Worm (Caenorhabditis elegans): ENCODE data around the gene fbxb-26.

Gene fbxb-26

DNA sequence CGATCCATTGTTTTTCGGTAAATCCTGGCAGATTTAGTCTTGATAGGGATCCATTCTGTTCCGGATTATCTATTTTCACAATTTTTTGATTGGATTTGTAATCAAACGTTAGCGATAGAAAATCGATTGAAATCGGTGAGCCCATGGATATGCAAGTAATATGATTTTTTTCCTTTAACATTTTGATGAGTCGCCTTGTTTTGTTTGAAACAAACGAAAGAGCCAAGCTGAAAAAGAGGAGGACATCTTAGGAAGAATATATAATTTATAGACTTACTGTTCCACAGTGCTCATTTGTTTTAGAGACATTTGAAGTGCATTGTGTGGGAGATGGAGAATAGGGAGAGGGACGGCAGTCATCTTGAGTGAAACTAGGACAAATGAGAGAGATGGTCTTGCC is 6.5 kb downstream of the fbxb-26 start, which contains the start of the genes fbxb-18 and fbxb-19:
Gene fbxb-18 (minus strand): TSS at position 101 of the 400 bp plus-strand sequence.
Gene fbxb-19 (minus strand): TSS at position 369 of the 400 bp plus-strand sequence.
- no peak for TF ChIP-seq ceh-13 (GFP tag; optimal IDR thresholded peaks at IDR 0.05)

DNA sequence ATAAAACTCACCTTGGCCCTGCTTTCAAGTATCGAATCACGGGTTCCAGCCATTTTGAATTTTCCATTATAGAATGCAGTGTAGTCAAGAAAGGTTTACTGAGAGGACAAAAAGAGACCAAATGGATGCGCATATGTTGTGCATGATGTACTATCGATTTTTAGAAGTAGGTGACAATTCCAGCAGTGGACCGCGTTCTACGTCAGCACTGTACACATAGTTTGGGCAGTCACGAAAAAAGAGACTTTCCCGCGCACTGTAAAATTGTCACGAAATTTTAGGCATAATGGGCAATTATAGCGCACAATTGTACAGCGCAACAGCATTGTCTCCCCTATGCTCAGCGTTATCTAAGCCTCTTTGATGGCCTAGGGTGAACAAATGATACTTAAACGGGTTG is 8.7 kb downstream of the fbxb-26 start, which contains the start of gene fbxc-22:
Gene fbxc-22 (minus strand): TSS at position 101 of the 400 bp plus-strand sequence.
- TF ChIP-seq tra-4 (tag; optimal IDR thresholded peaks at IDR 0.05) (no peak), pes-1 (GFP tag; IDR thresholded peaks at IDR 0.05) (no peak)

DNA sequence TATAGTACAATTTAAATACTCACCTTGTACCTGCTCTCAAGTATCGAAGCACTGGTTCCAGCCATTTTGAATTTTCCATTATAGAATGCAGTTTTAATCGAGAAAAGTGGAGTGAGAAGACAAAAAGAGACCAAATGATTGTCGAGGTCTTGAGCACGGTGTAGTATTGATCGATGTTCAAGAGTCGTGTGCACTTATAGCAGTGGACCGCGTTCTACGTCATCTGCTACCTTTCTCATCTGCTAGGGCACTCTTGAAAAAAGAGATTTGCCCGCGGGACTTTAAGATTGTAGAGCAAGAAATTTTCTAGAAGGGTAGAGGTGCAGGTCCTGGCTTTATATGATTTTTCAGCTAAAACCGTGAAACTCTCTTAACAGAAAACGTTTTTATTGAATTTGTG is 10.5 kb downstream of the fbxb-26 start, which contains the start of gene fbxc-21:
Gene fbxc-21 (minus strand): TSS at position 101 of the 400 bp plus-strand sequence.
- TF ChIP-seq ceh-36 (tag; optimal IDR thresholded peaks at IDR 0.05) (no peak), ama-1 (optimal IDR thresholded peaks at IDR 0.05) (no peak), F13C5.2 (tag; optimal IDR thresholded peaks at IDR 0.05) (no peak)

- TF ChIP-seq B0310.2 (tag; optimal IDR thresholded peaks at IDR 0.05) (no peak), hmg-4 (GFP tag; optimal IDR thresholded peaks at IDR 0.05) (no peak), ceh-36 (tag; optimal IDR thresholded peaks at IDR 0.05) (no peak), hnd-1 (tag; optimal IDR thresholded peaks at IDR 0.05) (no peak), scrt-1 (GFP tag; IDR thresholded peaks at IDR 0.05) (no peak), tra-4 (tag; optimal IDR thresholded peaks at IDR 0.05) (no peak), ets-7 (tag; optimal IDR thresholded peaks at IDR 0.05) (no peak), hmbx-1 (tag; optimal IDR thresholded peaks at IDR 0.05) (no peak), tbx-37 (GFP tag; conservative IDR thresholded peaks at IDR 0.05) (no peak), F13C5.2 (tag; optimal IDR thresholded peaks at IDR 0.05) (no peak), sea-1 (GFP tag; conservative IDR thresholded peaks at IDR 0.05) (no peak), tbx-11 (GFP tag; IDR thresholded peaks at IDR 0.05) (no peak), pes-1 (GFP tag; IDR thresholded peaks at IDR 0.05) (no peak), aly-1 (tag; optimal IDR thresholded peaks at IDR 0.05) (no peak), ceh-13 (GFP tag; optimal IDR thresholded peaks at IDR 0.05) (no peak), ama-1 (optimal IDR thresholded peaks at IDR 0.05) (no peak)
These were observed 12.2 kb downstream of the fbxb-26 start, which contains the start of gene fbxc-26 for ce11 chrII:1694530-1694929. Gene fbxc-26 (minus strand): TSS chrII:1694630.

- TF ChIP-seq pes-1 (GFP tag; IDR thresholded peaks at IDR 0.05) (no peak), tbx-37 (GFP tag; conservative IDR thresholded peaks at IDR 0.05) (no peak), B0310.2 (tag; optimal IDR thresholded peaks at IDR 0.05) (no peak), tbx-11 (GFP tag; IDR thresholded peaks at IDR 0.05) (no peak), ama-1 (optimal IDR thresholded peaks at IDR 0.05) (no peak), F13C5.2 (tag; optimal IDR thresholded peaks at IDR 0.05) (no peak), ceh-13 (GFP tag; optimal IDR thresholded peaks at IDR 0.05) (no peak), flt-1 (GFP tag; IDR thresholded peaks at IDR 0.05) (no peak), sea-1 (GFP tag; conservative IDR thresholded peaks at IDR 0.05) (no peak), hmg-4 (GFP tag; optimal IDR thresholded peaks at IDR 0.05) (no peak), tra-4 (tag; optimal IDR thresholded peaks at IDR 0.05) (no peak), hmbx-1 (tag; optimal IDR thresholded peaks at IDR 0.05) (no peak), ceh-36 (tag; optimal IDR thresholded peaks at IDR 0.05) (no peak)
These were observed 13.5 kb downstream of the fbxb-26 start, which contains the start of gene F58E1.13 for ce11 chrII:1695861-1696260. Gene F58E1.13 (minus strand): TSS chrII:1695872.

DNA sequence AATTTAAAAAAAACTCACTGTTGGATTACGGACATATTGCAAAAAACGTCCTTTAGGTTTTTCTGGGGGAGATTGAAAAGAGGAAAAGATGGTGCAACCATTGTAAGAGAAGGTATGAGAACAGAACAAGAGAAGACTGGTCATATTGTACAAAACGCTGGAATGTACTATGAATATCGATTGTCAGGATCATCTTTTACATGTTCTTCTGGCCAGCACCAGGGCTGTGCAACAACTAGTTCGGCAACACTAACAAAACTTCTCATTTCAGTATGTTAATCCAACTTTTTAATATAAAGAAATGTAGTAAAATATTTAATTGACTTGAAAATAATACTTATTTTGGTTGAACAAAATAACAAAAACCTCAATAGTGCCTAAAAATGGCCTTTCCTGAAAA is 21.0 kb downstream of the fbxb-26 start, which contains the start of gene fbxb-47:
Gene fbxb-47 (minus strand): TSS at position 101 of the 400 bp plus-strand sequence.
- TF ChIP-seq tra-4 (tag; optimal IDR thresholded peaks at IDR 0.05) (no peak), sea-1 (GFP tag; conservative IDR thresholded peaks at IDR 0.05) (no peak), F13C5.2 (tag; optimal IDR thresholded peaks at IDR 0.05) (no peak), flt-1 (GFP tag; IDR thresholded peaks at IDR 0.05) (no peak), scrt-1 (GFP tag; IDR thresholded peaks at IDR 0.05) (no peak), hmg-4 (GFP tag; optimal IDR thresholded peaks at IDR 0.05) (no peak), ceh-36 (tag; optimal IDR thresholded peaks at IDR 0.05) (no peak), B0310.2 (tag; optimal IDR thresholded peaks at IDR 0.05) (no peak), hmbx-1 (tag; optimal IDR thresholded peaks at IDR 0.05) (no peak), ama-1 (optimal IDR thresholded peaks at IDR 0.05) (no peak), pes-1 (GFP tag; IDR thresholded peaks at IDR 0.05) (no peak), aly-1 (tag; optimal IDR thresholded peaks at IDR 0.05) (no peak), tbx-11 (GFP tag; IDR thresholded peaks at IDR 0.05) (no peak), hnd-1 (tag; optimal IDR thresholded peaks at IDR 0.05) (no peak), ceh-13 (GFP tag; optimal IDR thresholded peaks at IDR 0.05) (no peak), tbx-37 (GFP tag; conservative IDR thresholded peaks at IDR 0.05) (no peak), ets-7 (tag; optimal IDR thresholded peaks at IDR 0.05) (no peak)

DNA sequence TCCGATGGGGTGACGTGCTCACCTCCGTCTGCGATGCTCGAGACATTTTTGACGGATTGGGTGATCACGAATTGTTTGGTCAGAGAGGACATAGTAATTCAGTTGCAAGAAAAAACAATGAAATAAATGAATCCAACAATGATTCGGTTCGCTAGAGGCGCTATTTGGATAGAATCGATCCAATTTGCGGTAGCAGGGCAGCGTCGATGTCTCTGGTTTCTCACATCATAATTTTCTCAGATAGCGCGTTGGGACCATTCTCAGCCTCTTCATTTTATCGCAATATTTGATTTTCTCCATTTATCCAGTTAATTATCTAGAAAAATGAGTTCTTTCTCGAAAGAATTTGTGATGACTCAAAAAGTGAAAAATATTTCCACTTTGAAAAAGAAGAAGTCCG is 24.1 kb downstream of the fbxb-26 start, which contains the start of gene sdz-18:
Gene sdz-18 (minus strand): TSS at position 101 of the 400 bp plus-strand sequence.
- TF ChIP-seq hmg-4 (GFP tag; optimal IDR thresholded peaks at IDR 0.05) (no peak), ceh-13 (GFP tag; optimal IDR thresholded peaks at IDR 0.05) (no peak), ceh-36 (tag; optimal IDR thresholded peaks at IDR 0.05) (no peak), hmbx-1 (tag; optimal IDR thresholded peaks at IDR 0.05) (no peak), hnd-1 (tag; optimal IDR thresholded peaks at IDR 0.05) (no peak), aly-1 (tag; optimal IDR thresholded peaks at IDR 0.05) (no peak), B0310.2 (tag; optimal IDR thresholded peaks at IDR 0.05) (no peak), tra-4 (tag; optimal IDR thresholded peaks at IDR 0.05) (no peak), tbx-11 (GFP tag; IDR thresholded peaks at IDR 0.05) (no peak), sea-1 (GFP tag; conservative IDR thresholded peaks at IDR 0.05) (no peak), F13C5.2 (tag; optimal IDR thresholded peaks at IDR 0.05) (no peak), scrt-1 (GFP tag; IDR thresholded peaks at IDR 0.05) (no peak)

DNA sequence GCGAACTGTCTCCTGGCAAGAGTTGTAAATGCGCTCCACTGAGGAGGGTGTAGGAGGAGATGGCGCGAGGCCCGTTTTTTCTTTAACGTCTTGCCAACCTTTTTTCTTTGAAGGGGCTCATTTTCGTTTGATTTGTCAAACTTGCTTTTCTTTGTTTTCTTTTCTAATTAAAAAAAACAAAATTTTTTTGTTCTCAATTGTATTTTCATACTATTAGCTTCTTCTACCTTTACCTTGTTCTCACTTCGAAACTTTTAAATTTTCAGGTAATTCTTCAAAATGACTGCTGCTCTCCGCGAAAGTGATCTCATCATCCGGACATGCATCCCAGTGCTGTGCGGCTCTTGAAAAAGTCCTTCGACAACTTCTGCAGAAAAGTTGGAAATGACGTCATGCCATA is 27.6 kb downstream of the fbxb-26 start, which contains the start of gene fbxa-184:
Gene fbxa-184 (plus strand): TSS at position 301 of the 400 bp plus-strand sequence.
- TF ChIP-seq hnd-1 (tag; optimal IDR thresholded peaks at IDR 0.05): no peak
- TF ChIP-seq B0310.2 (tag; optimal IDR thresholded peaks at IDR 0.05): no peak
- no peak for TF ChIP-seq tbx-37 (GFP tag; conservative IDR thresholded peaks at IDR 0.05)
- no peak for TF ChIP-seq ceh-36 (tag; optimal IDR thresholded peaks at IDR 0.05)
- TF ChIP-seq tbx-11 (GFP tag; IDR thresholded peaks at IDR 0.05): no peak
- no peak for TF ChIP-seq hmg-4 (GFP tag; optimal IDR thresholded peaks at IDR 0.05)
